Fruit fly (Drosophila melanogaster) whole organism, wandering third instar larva: ENCODE measurements around the gene Spase25.

Source experiments
- Abd-B ChIP-seq: fragments of >200 bp; optimal IDR thresholded peaks from 2 replicates; lab custom pipeline; 2017; ENCODE audit warnings: missing biosample characterization, missing genetic modification characterization
- CG32264 ChIP-seq: fragments of 200-800 bp; sonication (Bioruptor generic); optimal IDR thresholded peaks from 2 replicates; lab custom pipeline; 2016; ENCODE audit warnings: missing biosample characterization, missing genetic modification characterization
- CG9705 ChIP-seq: fragments of 200-800 bp; sonication (Bioruptor generic); optimal IDR thresholded peaks from 2 replicates; lab custom pipeline; 2018; ENCODE audit warnings: missing biosample characterization, mild to moderate bottlenecking, missing genetic modification characterization
- CrebA ChIP-seq: fragments of 200-800 bp; sonication (Bioruptor generic); optimal IDR thresholded peaks from 2 replicates; lab custom pipeline; 2016; ENCODE audit warnings: missing biosample characterization, mild to moderate bottlenecking, missing genetic modification characterization, borderline replicate concordance
- Dfd ChIP-seq: fragments of >200 bp; optimal IDR thresholded peaks from 2 replicates; lab custom pipeline; 2017; ENCODE audit warnings: missing biosample characterization, missing genetic modification characterization
- GATAd ChIP-seq: sonication (Bioruptor generic); optimal IDR thresholded peaks from 2 replicates; lab custom pipeline; 2016; ENCODE audit warnings: missing biosample characterization, missing genetic modification characterization
- HLH106 ChIP-seq: fragments of 200-800 bp; optimal IDR thresholded peaks from 3 replicates; lab custom pipeline; 2019; ENCODE audit warnings: missing biosample characterization, mild to moderate bottlenecking, missing genetic modification characterization, moderate library complexity
- Hr78 ChIP-seq: fragments of >200 bp; optimal IDR thresholded peaks from 2 replicates; lab custom pipeline; 2017; ENCODE audit warnings: missing biosample characterization, missing genetic modification characterization
- Hr83 ChIP-seq: fragments of 200-300 bp; sonication (Bioruptor generic); optimal IDR thresholded peaks from 2 replicates; lab custom pipeline; 2016; ENCODE audit warnings: missing biosample characterization, mild to moderate bottlenecking, missing genetic modification characterization, moderate library complexity; ENCODE audit not compliant: poor library complexity, severe bottlenecking
- Mio ChIP-seq: sonication (Bioruptor generic); optimal IDR thresholded peaks from 2 replicates; lab custom pipeline; 2016; ENCODE audit warnings: missing biosample characterization, missing genetic modification characterization
- OdsH ChIP-seq: fragments of 200-800 bp; sonication (Bioruptor generic); optimal IDR thresholded peaks from 2 replicates; lab custom pipeline; 2016; ENCODE audit warnings: missing biosample characterization, mild to moderate bottlenecking, missing genetic modification characterization
- Rel ChIP-seq, 2 experiments: fragments of 200-800 bp; sonication (Bioruptor generic) in 1 of 2; optimal IDR thresholded peaks; 2 replicates in 1 of 2; 3 replicates in 1 of 2; lab custom pipeline; 2016 to 2019; ENCODE audit warnings: mild to moderate bottlenecking in 2 of 2, missing biosample characterization in 2 of 2, missing genetic modification characterization in 2 of 2, moderate library complexity in 1 of 2
- Sp1 ChIP-seq: fragments of 200-800 bp; sonication (Bioruptor generic); optimal IDR thresholded peaks from 3 replicates; lab custom pipeline; 2019; ENCODE audit warnings: missing biosample characterization, mild to moderate bottlenecking, missing genetic modification characterization, moderate library complexity
- br ChIP-seq: fragments of 200-800 bp; sonication (Bioruptor generic); optimal IDR thresholded peaks from 2 replicates; lab custom pipeline; 2016; ENCODE audit warnings: missing biosample characterization, missing genetic modification characterization
- brk ChIP-seq: fragments of 200-800 bp; sonication (Bioruptor generic); optimal IDR thresholded peaks from 2 replicates; lab custom pipeline; 2016; ENCODE audit warnings: missing biosample characterization, mild to moderate bottlenecking, missing genetic modification characterization
- dl ChIP-seq, 2 experiments: fragments of 175-275, 200-275 bp in 1 of 2; fragments of 200-275 bp in 1 of 2; sonication (Bioruptor generic); optimal IDR thresholded peaks; lab custom pipeline; 2018; ENCODE audit warnings: mild to moderate bottlenecking in 2 of 2, missing biosample characterization in 2 of 2, missing genetic modification characterization in 2 of 2, moderate library complexity in 2 of 2; ENCODE audit not compliant: partially characterized antibody in 2 of 2, insufficient read depth in 1 of 2
- dmrt93B ChIP-seq: fragments of 200-800 bp; sonication (Bioruptor generic); optimal IDR thresholded peaks from 2 replicates; lab custom pipeline; 2018; ENCODE audit warnings: missing biosample characterization, mild to moderate bottlenecking, missing genetic modification characterization
- ey ChIP-seq: fragments of 200-800 bp; sonication (Bioruptor generic); optimal IDR thresholded peaks from 2 replicates; lab custom pipeline; 2016; ENCODE audit warnings: missing biosample characterization, missing genetic modification characterization
- foxo ChIP-seq, 2 experiments: fragments of 200-800 bp; sonication (Bioruptor generic); optimal IDR thresholded peaks; 2 replicates in 1 of 2; 3 replicates in 1 of 2; lab custom pipeline; 2016 to 2017; ENCODE audit warnings: missing biosample characterization in 2 of 2, missing genetic modification characterization in 2 of 2
- fru ChIP-seq: fragments of 200-800 bp; sonication (Bioruptor generic); optimal IDR thresholded peaks from 3 replicates; lab custom pipeline; 2016; ENCODE audit warnings: missing biosample characterization, mild to moderate bottlenecking, missing genetic modification characterization
- h ChIP-seq: fragments of 200-800 bp; sonication (Bioruptor generic); optimal IDR thresholded peaks from 3 replicates; lab custom pipeline; 2016; ENCODE audit warnings: missing biosample characterization, mild to moderate bottlenecking, missing genetic modification characterization
- jim ChIP-seq: fragments of 175-275, 200-325 bp; sonication (Bioruptor generic); optimal IDR thresholded peaks from 2 replicates; lab custom pipeline; 2016; ENCODE audit warnings: missing biosample characterization, mild to moderate bottlenecking, missing genetic modification characterization
- lola ChIP-seq: fragments of >200 bp; optimal IDR thresholded peaks from 2 replicates; lab custom pipeline; 2017; ENCODE audit warnings: missing biosample characterization, missing genetic modification characterization
- pan ChIP-seq: fragments of >200 bp; optimal IDR thresholded peaks from 2 replicates; lab custom pipeline; 2017
- psq ChIP-seq: fragments of 200-800 bp; sonication (Bioruptor generic); optimal IDR thresholded peaks from 3 replicates; lab custom pipeline; 2017; ENCODE audit warnings: missing biosample characterization, mild to moderate bottlenecking, missing genetic modification characterization, moderate library complexity
- sage ChIP-seq: fragments of 200-800 bp; sonication (Bioruptor generic); optimal IDR thresholded peaks from 2 replicates; lab custom pipeline; 2016; ENCODE audit warnings: missing biosample characterization, mild to moderate bottlenecking, missing genetic modification characterization
- tai ChIP-seq: sonication (Bioruptor generic); optimal IDR thresholded peaks from 2 replicates; lab custom pipeline; 2016; ENCODE audit warnings: missing biosample characterization, missing genetic modification characterization
- usp ChIP-seq: fragments of >200 bp; optimal IDR thresholded peaks from 2 replicates; lab custom pipeline; 2017; ENCODE audit warnings: missing biosample characterization, missing genetic modification characterization
- woc ChIP-seq: sonication (Bioruptor generic); optimal IDR thresholded peaks from 2 replicates; lab custom pipeline; 2016; ENCODE audit warnings: missing biosample characterization, mild to moderate bottlenecking, missing genetic modification characterization

The Spase25 gene

DNA sequence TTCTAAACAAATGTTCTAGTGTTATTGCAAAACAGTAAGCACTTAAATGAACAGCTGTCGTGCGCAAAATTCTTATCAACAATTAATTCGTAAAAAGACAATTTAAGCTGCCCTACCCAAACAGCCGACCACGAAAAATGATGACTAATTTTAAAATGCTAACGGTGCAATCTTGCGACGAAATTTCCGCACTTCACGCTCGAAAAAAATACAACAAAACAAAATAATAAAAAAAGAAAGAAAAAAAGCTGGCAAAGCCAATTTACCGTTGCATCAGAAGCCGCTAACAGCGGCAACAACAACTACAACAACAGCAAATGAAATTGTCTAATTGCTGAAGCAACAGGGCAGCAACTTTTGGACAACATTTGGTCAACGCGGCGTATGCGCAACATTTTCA, 18.6 kb downstream of the Spase25 start:
- TF ChIP-seq GATAd (GFP tag; lab: Kevin White, UChicago) (no peak), fru (GFP tag; lab: Kevin White, UChicago) (no peak), CrebA (GFP tag; lab: Kevin White, UChicago) (no peak), Rel (GFP tag; optimal IDR thresholded peaks at IDR 0.05; lab: Kevin White, UChicago) (no peak), Rel (tag; optimal IDR thresholded peaks at IDR 0.05; lab: Kevin White, UChicago) (peak; percentile 23), lola (no peak)

DNA sequence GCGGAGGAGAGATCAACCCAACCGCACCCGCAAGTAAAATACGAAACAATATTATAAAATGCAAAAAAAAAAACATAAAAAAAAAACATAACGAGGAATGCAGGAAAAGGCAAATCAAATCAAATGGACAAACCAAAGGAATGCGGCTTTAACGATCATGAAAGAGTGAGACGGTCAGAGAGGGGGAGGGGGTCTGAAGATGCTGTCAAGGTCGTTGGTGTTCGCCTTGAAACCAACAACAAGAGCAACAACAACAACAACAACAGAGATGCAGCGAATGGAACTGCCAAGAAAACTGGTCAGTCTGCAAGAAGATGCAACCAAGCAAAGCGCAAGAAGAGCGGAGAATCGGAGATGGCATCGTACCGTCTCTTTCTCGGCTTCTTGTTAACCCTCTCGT, 21.2 kb downstream of the Spase25 start:
- TF ChIP-seq psq (peak; percentile 35), HLH106 (no peak)

DNA sequence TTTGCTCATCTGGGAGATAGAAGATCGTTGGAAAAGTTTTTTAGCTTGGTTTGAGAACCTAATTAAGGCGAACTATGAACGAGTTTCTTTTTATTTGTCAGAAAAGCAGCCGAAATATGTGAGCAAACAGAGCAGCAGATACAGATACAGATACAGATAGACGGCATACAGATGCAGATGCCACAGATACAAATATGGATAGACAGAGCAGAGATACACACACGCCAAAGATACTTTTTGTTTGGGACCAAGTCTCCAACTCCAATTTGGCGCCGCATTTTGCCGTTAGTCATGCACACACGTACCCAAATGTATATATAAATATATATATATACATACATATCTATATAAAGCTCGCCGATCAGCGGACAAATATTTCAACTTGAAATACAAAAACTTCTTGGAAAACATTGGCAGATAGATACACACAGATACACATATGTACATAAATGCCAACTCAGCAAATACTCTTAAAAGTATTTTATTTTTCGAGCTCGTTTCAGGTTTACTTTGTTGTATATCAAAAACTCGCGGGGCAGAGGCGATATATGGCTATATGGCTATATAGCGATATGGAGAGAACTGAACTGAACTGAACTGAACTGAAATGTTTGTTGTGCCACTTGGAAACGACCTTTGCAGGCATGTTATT, 25.2 kb downstream of the Spase25 start:
- no peak for TF ChIP-seq fru (GFP tag; lab: Kevin White, UChicago)
- no peak for TF ChIP-seq dmrt93B (GFP tag; lab: Kevin White, UChicago)
- no peak for TF ChIP-seq CG9705 (GFP tag; lab: Kevin White, UChicago)

DNA sequence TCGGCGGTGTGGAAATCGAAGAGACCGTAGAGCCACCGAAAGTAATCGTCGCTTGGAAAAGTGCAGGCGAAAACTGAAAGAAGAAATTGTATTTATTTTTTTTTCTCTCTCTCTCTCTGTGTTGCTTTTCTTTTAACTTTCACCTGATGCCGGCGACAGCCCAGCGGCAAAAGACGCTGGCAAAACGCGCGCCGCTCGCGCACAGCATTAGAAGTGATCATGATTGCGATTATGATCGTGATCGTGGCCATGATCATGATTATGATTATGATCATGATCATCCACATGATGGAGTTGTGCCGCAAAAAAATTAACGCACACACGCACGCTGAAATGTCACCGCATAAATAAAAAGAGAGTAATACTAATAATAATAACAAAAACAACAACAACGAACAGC, 26.2 kb downstream of the Spase25 start:
- no peak for TF ChIP-seq h (GFP tag; lab: Kevin White, UChicago)
- TF ChIP-seq foxo (GFP tag; optimal IDR thresholded peaks at IDR 0.05; lab: Kevin White, UChicago) = no peak
- no peak for TF ChIP-seq Rel (GFP tag; optimal IDR thresholded peaks at IDR 0.05; lab: Kevin White, UChicago)
- TF ChIP-seq Rel (tag; optimal IDR thresholded peaks at IDR 0.05; lab: Kevin White, UChicago) = no peak
- TF ChIP-seq Sp1 (GFP tag; lab: Kevin White, UChicago) = no peak
- no peak for TF ChIP-seq CG9705 (GFP tag; lab: Kevin White, UChicago)
- no peak for TF ChIP-seq Abd-B (GFP tag; lab: Kevin White, UChicago)
- no peak for TF ChIP-seq CG32264 (GFP tag; lab: Kevin White, UChicago)
- no peak for TF ChIP-seq ey (GFP tag; lab: Kevin White, UChicago)
- no peak for TF ChIP-seq CrebA (GFP tag; lab: Kevin White, UChicago)
- TF ChIP-seq HLH106 = no peak
- TF ChIP-seq fru (GFP tag; lab: Kevin White, UChicago) = no peak
- no peak for TF ChIP-seq woc

DNA sequence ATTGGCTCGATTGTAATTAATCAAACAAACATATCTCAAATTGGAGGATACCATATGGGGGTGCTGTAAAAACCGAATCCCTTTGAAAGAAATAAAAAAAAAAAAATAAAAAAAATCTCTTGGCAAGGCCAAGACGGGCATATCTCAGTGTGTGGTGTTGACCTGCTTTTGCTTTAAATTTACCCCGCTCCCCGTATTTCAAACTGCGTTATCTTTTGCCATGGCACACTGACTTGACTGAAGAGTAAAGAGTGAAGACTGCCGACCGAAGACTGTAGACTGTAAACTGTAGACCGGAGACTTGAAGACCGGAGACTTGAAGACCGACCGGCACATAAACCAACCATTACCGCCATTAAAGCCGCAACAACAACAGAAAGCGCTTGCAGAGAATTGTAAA, 26.9 kb downstream of the Spase25 start:
- no peak for TF ChIP-seq Abd-B (GFP tag; lab: Kevin White, UChicago)
- TF ChIP-seq fru (GFP tag; lab: Kevin White, UChicago) = no peak
- no peak for TF ChIP-seq pan (lab: Kevin White, UChicago)
- no peak for TF ChIP-seq Dfd
- TF ChIP-seq HLH106 = no peak
- TF ChIP-seq psq = no peak
- no peak for TF ChIP-seq dmrt93B (GFP tag; lab: Kevin White, UChicago)
- no peak for TF ChIP-seq Hr78 (GFP tag; lab: Kevin White, UChicago)
- TF ChIP-seq sage (GFP tag; lab: Kevin White, UChicago) = no peak
- no peak for TF ChIP-seq br (GFP tag; lab: Kevin White, UChicago)
- no peak for TF ChIP-seq jim (GFP tag; lab: Kevin White, UChicago)
- TF ChIP-seq h (GFP tag; lab: Kevin White, UChicago) = no peak
- no peak for TF ChIP-seq Sp1 (GFP tag; lab: Kevin White, UChicago)
- TF ChIP-seq brk = no peak
- TF ChIP-seq foxo (GFP tag; optimal IDR thresholded peaks at IDR 0.05; lab: Kevin White, UChicago) = no peak
- TF ChIP-seq Mio (GFP tag; lab: Kevin White, UChicago) = no peak
- TF ChIP-seq CrebA (GFP tag; lab: Kevin White, UChicago) = no peak

DNA sequence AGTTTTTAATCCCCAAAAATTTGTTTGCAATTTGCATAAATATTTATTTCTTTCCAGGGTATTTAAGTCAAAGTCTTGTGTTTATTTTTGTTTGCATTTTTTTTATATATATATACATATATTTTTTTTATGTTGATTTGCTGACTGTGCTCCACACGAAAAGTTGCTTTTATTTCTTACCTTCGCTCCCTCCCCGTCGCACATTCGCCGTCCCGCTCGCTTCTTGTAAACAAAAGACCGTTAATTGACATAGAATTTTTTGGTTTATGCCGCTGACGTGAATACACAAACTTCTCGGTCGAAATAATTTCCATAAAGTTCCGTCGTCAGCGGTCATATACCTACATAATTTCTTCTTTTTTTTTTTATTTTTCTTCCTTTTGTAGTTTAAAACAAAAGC, 27.8 kb downstream of the Spase25 start:
- TF ChIP-seq foxo (GFP tag; optimal IDR thresholded peaks at IDR 0.05; lab: Kevin White, UChicago) (no peak), usp (GFP tag; lab: Kevin White, UChicago) (no peak), Sp1 (GFP tag; lab: Kevin White, UChicago) (no peak), h (GFP tag; lab: Kevin White, UChicago) (no peak), dl (GFP tag; optimal IDR thresholded peaks at IDR 0.05; lab: Kevin White, UChicago; ENCODE audit: insufficient read depth in 1 of 2, partially characterized antibody in 2 of 2) (no peak), woc (no peak), Mio (GFP tag; lab: Kevin White, UChicago) (no peak), CG32264 (GFP tag; lab: Kevin White, UChicago) (no peak), lola (no peak), br (GFP tag; lab: Kevin White, UChicago) (no peak), CrebA (GFP tag; lab: Kevin White, UChicago) (no peak), ey (GFP tag; lab: Kevin White, UChicago) (no peak), CG9705 (GFP tag; lab: Kevin White, UChicago) (no peak), dmrt93B (GFP tag; lab: Kevin White, UChicago) (no peak), Hr78 (GFP tag; lab: Kevin White, UChicago) (no peak), pan (lab: Kevin White, UChicago) (no peak), Hr83 (no peak), OdsH (GFP tag; lab: Kevin White, UChicago) (no peak), tai (GFP tag; lab: Kevin White, UChicago) (no peak), HLH106 (no peak)
